Worm (Caenorhabditis elegans): ENCODE results near the gene Y56A3A.6.

DNA sequence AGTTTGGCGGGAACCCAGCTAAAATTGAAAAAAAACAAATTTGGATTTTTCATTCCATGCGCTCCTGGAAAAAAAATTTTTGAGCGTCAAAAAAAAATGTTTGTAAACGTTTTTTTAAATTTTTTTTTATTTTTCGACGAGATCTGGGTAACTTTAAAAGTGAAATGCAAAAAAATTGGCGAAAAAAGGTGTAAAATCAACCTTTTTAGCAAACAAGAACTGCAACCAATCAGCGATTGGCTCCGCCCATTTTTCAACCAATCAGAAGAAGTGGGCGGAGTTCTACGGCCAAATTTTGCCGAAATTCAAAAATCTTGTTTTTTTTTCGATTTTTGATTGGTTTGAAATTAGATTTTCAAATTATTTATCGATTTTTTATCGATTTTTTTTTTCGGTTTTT lies 16.9 kb upstream of the Y56A3A.6 start:
- TF ChIP-seq rnt-1 (tag; optimal IDR thresholded peaks at IDR 0.05) (no peak), ama-1 (optimal IDR thresholded peaks at IDR 0.05) (no peak), tbx-2 (tag; optimal IDR thresholded peaks at IDR 0.05) (no peak), fkh-10 (GFP tag; optimal IDR thresholded peaks at IDR 0.05) (no peak), nhr-11 (tag; optimal IDR thresholded peaks at IDR 0.05) (no peak), hlh-30 (tag; optimal IDR thresholded peaks at IDR 0.05; ENCODE audit: insufficient read depth) (no peak), ceh-34 (tag; optimal IDR thresholded peaks at IDR 0.05) (no peak), Y22D7AL.16 (tag; optimal IDR thresholded peaks at IDR 0.05) (no peak), K02D7.2 (tag; optimal IDR thresholded peaks at IDR 0.05) (no peak), elt-2 (tag; optimal IDR thresholded peaks at IDR 0.05) (no peak), dve-1 (tag; optimal IDR thresholded peaks at IDR 0.05) (no peak), fax-1 (tag; optimal IDR thresholded peaks at IDR 0.05) (no peak)
